Fruit fly (Drosophila melanogaster): ENCODE data around the gene fusl.

Gene fusl

dm6 chr2L:5288262-5288621 is 49.6 kb downstream of the fusl start (continued):
- TF ChIP-seq CG3032 (tag; optimal IDR thresholded peaks at IDR 0.05): peak; percentile 75
- peak; percentile 82 for TF ChIP-seq CG10631 (GFP tag; optimal IDR thresholded peaks at IDR 0.05)
- no peak for TF ChIP-seq Hr38 (GFP tag; optimal IDR thresholded peaks at IDR 0.05)
- peak; percentile 4 for TF ChIP-seq CG7368 (GFP tag; optimal IDR thresholded peaks at IDR 0.05)
- TF ChIP-seq svp (GFP tag): peak; percentile 55
- TF ChIP-seq salr (GFP tag; optimal IDR thresholded peaks at IDR 0.05): peak in 1 of 2 experiments; percentile 46
- TF ChIP-seq esn (GFP tag; optimal IDR thresholded peaks at IDR 0.05): no peak
- TF ChIP-seq pdm3 (GFP tag; optimal IDR thresholded peaks at IDR 0.05): peak; percentile 58
- peak; percentile 20 for TF ChIP-seq cyc (GFP tag; optimal IDR thresholded peaks at IDR 0.05)
- TF ChIP-seq CG4318 (GFP tag; optimal IDR thresholded peaks at IDR 0.05): no peak
- TF ChIP-seq dac (GFP tag; optimal IDR thresholded peaks at IDR 0.05): no peak
- TF ChIP-seq acj6 (GFP tag; optimal IDR thresholded peaks at IDR 0.05): peak; percentile 47
- TF ChIP-seq CG32006 (GFP tag; optimal IDR thresholded peaks at IDR 0.05): no peak
- peak; percentile 57 for TF ChIP-seq Eip75B (GFP tag; optimal IDR thresholded peaks at IDR 0.05)
- TF ChIP-seq Eip93F (GFP tag; optimal IDR thresholded peaks at IDR 0.05): no peak
- TF ChIP-seq Met (GFP tag; optimal IDR thresholded peaks at IDR 0.05): no peak
- peak; percentile 84 for TF ChIP-seq fd59A (GFP tag; optimal IDR thresholded peaks at IDR 0.05)
- peak; percentile 64 for TF ChIP-seq dsx (GFP tag; optimal IDR thresholded peaks at IDR 0.05; ENCODE audit: poor library complexity, severe bottlenecking)
- TF ChIP-seq eg (GFP tag; IDR thresholded peaks at IDR 0.05): no peak
- no peak for TF ChIP-seq CG6276 (GFP tag; optimal IDR thresholded peaks at IDR 0.05)
- TF ChIP-seq Hr4 (GFP tag; optimal IDR thresholded peaks at IDR 0.05): no peak
- TF ChIP-seq Sox15 (GFP tag; optimal IDR thresholded peaks at IDR 0.05): peak; percentile 6
- TF ChIP-seq lz (GFP tag; optimal IDR thresholded peaks at IDR 0.05): no peak
- no peak for TF ChIP-seq CG6854 (GFP tag; optimal IDR thresholded peaks at IDR 0.05)
- no peak for TF ChIP-seq fd85E (GFP tag; optimal IDR thresholded peaks at IDR 0.05)
- TF ChIP-seq CG9139 (GFP tag; optimal IDR thresholded peaks at IDR 0.05): peak; percentile 48
- TF ChIP-seq topi (GFP tag; optimal IDR thresholded peaks at IDR 0.05): peak; percentile 4

- TF ChIP-seq CG9139 (GFP tag; optimal IDR thresholded peaks at IDR 0.05) (peak; percentile 94), pdm3 (GFP tag; optimal IDR thresholded peaks at IDR 0.05) (peak; percentile 79), Lpt (GFP tag; optimal IDR thresholded peaks at IDR 0.05) (peak; percentile 37), esn (GFP tag; optimal IDR thresholded peaks at IDR 0.05) (peak; percentile 88), Sox102F (GFP tag; optimal IDR thresholded peaks at IDR 0.05) (peak; percentile 79), Eip75B (GFP tag; optimal IDR thresholded peaks at IDR 0.05) (peak; percentile 89), CG8319 (GFP tag; optimal IDR thresholded peaks at IDR 0.05) (peak; percentile 77), Hr39 (GFP tag; optimal IDR thresholded peaks at IDR 0.05) (peak; percentile 57), Gug (GFP tag; IDR thresholded peaks at IDR 0.05) (peak; percentile 24; the same call in 1 of the 2 replicates), Eip78C (GFP tag) (peak; percentile 98), vri (GFP tag; optimal IDR thresholded peaks at IDR 0.05) (no peak), CG4318 (GFP tag; optimal IDR thresholded peaks at IDR 0.05) (no peak), eg (GFP tag; IDR thresholded peaks at IDR 0.05) (no peak; the same call in 2 of the 3 replicates), achi (GFP tag; optimal IDR thresholded peaks at IDR 0.05) (peak; percentile 86), CG3919 (GFP tag; optimal IDR thresholded peaks at IDR 0.05) (peak; percentile 87), CG34406 (GFP tag; optimal IDR thresholded peaks at IDR 0.05) (peak; percentile 82), Blimp-1 (GFP tag; optimal IDR thresholded peaks at IDR 0.05) (peak; percentile 59), net (GFP tag; optimal IDR thresholded peaks at IDR 0.05) (peak; percentile 70), OdsH (GFP tag; optimal IDR thresholded peaks at IDR 0.05) (peak; percentile 80), CG6163 (GFP tag; IDR thresholded peaks at IDR 0.05) (peak; percentile 74; the same call in 2 of the 3 replicates), CG6854 (GFP tag; optimal IDR thresholded peaks at IDR 0.05) (peak; percentile 77), CG3032 (tag; optimal IDR thresholded peaks at IDR 0.05) (peak; percentile 97), dsx (GFP tag; optimal IDR thresholded peaks at IDR 0.05; ENCODE audit: poor library complexity, severe bottlenecking) (peak; percentile 95), ss (GFP tag; optimal IDR thresholded peaks at IDR 0.05) (peak; percentile 97 to 98), CG16779 (tag; optimal IDR thresholded peaks at IDR 0.05) (peak; percentile 86), lz (GFP tag; optimal IDR thresholded peaks at IDR 0.05) (peak; percentile 80), Hr4 (GFP tag; optimal IDR thresholded peaks at IDR 0.05) (peak; percentile 67), CG11294 (GFP tag; IDR thresholded peaks at IDR 0.05) (no peak), CG15336 (GFP tag; IDR thresholded peaks at IDR 0.05) (0 out of 2 replicates have a peak, but pooled peaks have one; percentile 53), CG10631 (GFP tag; optimal IDR thresholded peaks at IDR 0.05) (peak; percentile 85), CG10669 (GFP tag; optimal IDR thresholded peaks at IDR 0.05) (peak; percentile 96), CG6808 (GFP tag; optimal IDR thresholded peaks at IDR 0.05) (peak; percentile 96), Sox14 (GFP tag; optimal IDR thresholded peaks at IDR 0.05) (peak; percentile 88), dac (GFP tag; optimal IDR thresholded peaks at IDR 0.05) (no peak)
Observed at dm6 chr2L:5287599-5288261, 50.1 kb downstream of the fusl start.

Data from whole organism, prepupa.